Fruit fly (Drosophila melanogaster) whole organism, wandering third instar larva: Measurements from ENCODE around the gene CG31624.

Experiments
- CG9705 ChIP-seq: fragments of 200-800 bp; sonication (Bioruptor generic); optimal IDR thresholded peaks from 2 replicates; lab custom pipeline; 2018; ENCODE audit warnings: missing biosample characterization, mild to moderate bottlenecking, missing genetic modification characterization
- Myc ChIP-seq: fragments of >200 bp; optimal IDR thresholded peaks from 2 replicates; lab custom pipeline; 2017
- ey ChIP-seq: fragments of 200-800 bp; sonication (Bioruptor generic); optimal IDR thresholded peaks from 2 replicates; lab custom pipeline; 2016; ENCODE audit warnings: missing biosample characterization, missing genetic modification characterization

- TF ChIP-seq CG9705 (GFP tag; lab: Kevin White, UChicago) (no peak), Myc (lab: Kevin White, UChicago) (no peak), ey (GFP tag; lab: Kevin White, UChicago) (no peak)
Observed at dm6 chr2L:21242369-21242768, 42.2 kb upstream of the CG31624 start.
